Worm (Caenorhabditis elegans) whole organism, L4 larva: ENCODE results near the gene T08G2.2.

Experiments used
- F37D6.2 ChIP-seq: sonication (generic microtip); optimal IDR thresholded peaks from 2 replicates; lab custom pipeline; 2016; ENCODE audit warnings: mild to moderate bottlenecking, missing genetic modification characterization, missing compliant biosample characterization
- R02D3.7 ChIP-seq: fragments of 150-350 bp; sonication (generic microtip); optimal IDR thresholded peaks from 3 replicates; lab custom pipeline; 2014; ENCODE audit warnings: missing biosample characterization, missing genetic modification characterization
- Y48G9A.11 ChIP-seq: fragments of 200-800 bp; sonication (Bioruptor generic); IDR thresholded peaks from 2 replicates; pipeline ENCODE4 v1.3.6; 2022; ENCODE audit warnings: missing genetic modification reagents, missing genetic modification characterization, missing compliant biosample characterization
- aha-1 ChIP-seq: fragments of 150-350 bp; peaks from one replicate; lab custom pipeline; 2014; ENCODE audit warnings: missing biosample characterization, missing genetic modification characterization
- ama-1 ChIP-seq: fragments of 150-350 bp; optimal IDR thresholded peaks from 2 replicates; lab custom pipeline; 2014; ENCODE audit warnings: inconsistent platforms, mixed read lengths
- attf-4 ChIP-seq: sonication (generic microtip); optimal IDR thresholded peaks from 3 replicates; lab custom pipeline; 2017; ENCODE audit warnings: missing biosample characterization, missing genetic modification characterization
- ceh-28 ChIP-seq: fragments of 150-350 bp; optimal IDR thresholded peaks from 2 replicates; lab custom pipeline; 2014; ENCODE audit warnings: missing biosample characterization, missing genetic modification reagents, missing genetic modification characterization
- daf-16 ChIP-seq, 3 experiments: sonication (generic microtip); optimal IDR thresholded peaks; 2 replicates each; lab custom pipeline; 2016 to 2017; ENCODE audit warnings: missing genetic modification characterization in 3 of 3, missing genetic modification reagents in 3 of 3, mild to moderate bottlenecking in 2 of 3, missing compliant biosample characterization in 2 of 3, missing biosample characterization in 1 of 3, moderate library complexity in 1 of 3
- dmd-8 ChIP-seq: fragments of 200-800 bp; sonication (Bioruptor generic); IDR thresholded peaks from 2 replicates; pipeline ENCODE4 v1.3.6; 2022; ENCODE audit warnings: missing genetic modification characterization, missing compliant biosample characterization
- dve-1 ChIP-seq: sonication (generic microtip); optimal IDR thresholded peaks from 2 replicates; lab custom pipeline; 2017; ENCODE audit warnings: antibody characterized with exemption, mild to moderate bottlenecking, missing genetic modification characterization, missing compliant biosample characterization; ENCODE audit not compliant: insufficient read depth
- fos-1 ChIP-seq: fragments of 150-350 bp; optimal IDR thresholded peaks from 2 replicates; lab custom pipeline; 2014; ENCODE audit warnings: missing biosample characterization, missing genetic modification characterization
- hif-1 ChIP-seq, 2 experiments: sonication (generic microtip); optimal IDR thresholded peaks; 2 replicates each; lab custom pipeline; 2016 to 2017; ENCODE audit warnings: missing compliant biosample characterization in 2 of 2, missing genetic modification characterization in 2 of 2, missing genetic modification reagents in 2 of 2, missing genotype in 2 of 2, mild to moderate bottlenecking in 1 of 2
- hlh-11 ChIP-seq: fragments of 200-800 bp; sonication (Bioruptor generic); optimal IDR thresholded peaks from 2 replicates; lab custom pipeline; 2018; ENCODE audit warnings: mild to moderate bottlenecking, missing genetic modification characterization, missing compliant biosample characterization
- hmg-1.1 ChIP-seq: fragments of 200-800 bp; sonication (Bioruptor generic); IDR thresholded peaks from 2 replicates; pipeline ENCODE4 v1.3.6; 2022; ENCODE audit warnings: missing genetic modification reagents, missing genetic modification characterization, missing compliant biosample characterization
- lin-29 ChIP-seq: fragments of 200-800 bp; sonication (Bioruptor generic); IDR thresholded peaks from 2 replicates; pipeline ENCODE4 v1.3.6; 2022; ENCODE audit warnings: missing genetic modification reagents, missing genetic modification characterization, missing compliant biosample characterization
- lin-38 ChIP-seq: fragments of 200-800 bp; sonication (Bioruptor generic); IDR thresholded peaks from 2 replicates; pipeline ENCODE4 v1.3.6; 2022; ENCODE audit warnings: missing genetic modification reagents, missing genetic modification characterization, missing compliant biosample characterization
- lsy-2 ChIP-seq, 2 experiments: fragments of 150-350 bp in 1 of 2; sonication (generic microtip) in 1 of 2; optimal IDR thresholded peaks; 2 replicates each; lab custom pipeline; 2014 to 2017; ENCODE audit warnings: missing biosample characterization in 2 of 2, missing genetic modification characterization in 2 of 2
- mdl-1 ChIP-seq, 2 experiments: fragments of 150-350 bp in 1 of 2; sonication (generic microtip) in 1 of 2; optimal IDR thresholded peaks; 2 replicates each; lab custom pipeline; 2014 to 2017; ENCODE audit warnings: missing biosample characterization in 2 of 2, missing genetic modification characterization in 2 of 2
- mes-2 ChIP-seq: sonication (generic microtip); optimal IDR thresholded peaks from 2 replicates; lab custom pipeline; 2016; ENCODE audit warnings: missing genotype, mild to moderate bottlenecking, missing genetic modification characterization, missing compliant biosample characterization; ENCODE audit not compliant: poor library complexity, severe bottlenecking
- mxl-2 ChIP-seq: fragments of 200-800 bp; sonication (Bioruptor generic); conservative IDR thresholded peaks from 2 replicates; pipeline ENCODE4 v1.3.6; 2022; ENCODE audit warnings: missing genetic modification reagents, missing genetic modification characterization, missing compliant biosample characterization
- mxl-3 ChIP-seq: fragments of 200-800 bp; sonication (Bioruptor generic); optimal IDR thresholded peaks from 2 replicates; lab custom pipeline; 2018; ENCODE audit warnings: mild to moderate bottlenecking, missing genetic modification characterization, missing compliant biosample characterization
- nhr-102 ChIP-seq: sonication (generic microtip); optimal IDR thresholded peaks from 2 replicates; lab custom pipeline; 2016; ENCODE audit warnings: mild to moderate bottlenecking, missing genetic modification characterization, moderate library complexity, missing compliant biosample characterization
- nhr-11 ChIP-seq: fragments of 150-350 bp; optimal IDR thresholded peaks from 2 replicates; lab custom pipeline; 2014; ENCODE audit warnings: missing biosample characterization, missing genetic modification characterization
- nhr-111 ChIP-seq: fragments of 200-800 bp; sonication (Bioruptor generic); optimal IDR thresholded peaks from 2 replicates; lab custom pipeline; 2018; ENCODE audit warnings: mild to moderate bottlenecking, missing genetic modification characterization, missing compliant biosample characterization
- nhr-28 ChIP-seq: fragments of 150-350 bp; optimal IDR thresholded peaks from 2 replicates; lab custom pipeline; 2014; ENCODE audit warnings: missing biosample characterization, missing genetic modification characterization
- nhr-41 ChIP-seq: fragments of 200-800 bp; sonication (Bioruptor generic); IDR thresholded peaks from 2 replicates; pipeline ENCODE4 v1.3.6; 2022; ENCODE audit warnings: missing genetic modification reagents, missing genetic modification characterization, missing compliant biosample characterization
- nhr-42 ChIP-seq: fragments of 200-800 bp; sonication (Bioruptor generic); IDR thresholded peaks from 2 replicates; pipeline ENCODE4 v1.3.6; 2022; ENCODE audit warnings: missing genetic modification characterization, missing compliant biosample characterization
- pha-4 ChIP-seq, 2 experiments: fragments of 150-350 bp in 1 of 2; fragments of 200-800 bp in 1 of 2; sonication (Bioruptor generic) in 1 of 2; IDR thresholded peaks in 1 of 2; optimal IDR thresholded peaks in 1 of 2; 2 replicates each; pipeline versions ENCODE4 v1.3.6 to Lab custom; 2014 to 2022; ENCODE audit warnings: missing genetic modification characterization in 2 of 2, missing genetic modification reagents in 2 of 2, missing biosample characterization in 1 of 2, missing compliant biosample characterization in 1 of 2
- php-3 ChIP-seq: fragments of 200-800 bp; sonication (Bioruptor generic); IDR thresholded peaks from 2 replicates; pipeline ENCODE4 v1.3.6; 2022; ENCODE audit warnings: missing genetic modification reagents, missing genetic modification characterization, missing compliant biosample characterization
- pqm-1 ChIP-seq: sonication (generic microtip); optimal IDR thresholded peaks from 2 replicates; lab custom pipeline; 2017; ENCODE audit warnings: missing biosample characterization, missing genetic modification characterization
- set-16 ChIP-seq: fragments of 200-800 bp; sonication (Bioruptor generic); IDR thresholded peaks from 2 replicates; pipeline ENCODE4 v1.3.6; 2022; ENCODE audit warnings: missing genetic modification reagents, missing genetic modification characterization, missing compliant biosample characterization
- skn-1 ChIP-seq: fragments of 150-350 bp; optimal IDR thresholded peaks from 2 replicates; lab custom pipeline; 2014; ENCODE audit warnings: missing biosample characterization, missing genetic modification characterization
- unc-130 ChIP-seq: sonication (generic microtip); optimal IDR thresholded peaks from 2 replicates; lab custom pipeline; 2016; ENCODE audit warnings: missing genetic modification reagents, missing genetic modification characterization, missing compliant biosample characterization
- unc-62 ChIP-seq, 3 experiments: fragments of 150-350 bp in 1 of 3; sonication (generic microtip); optimal IDR thresholded peaks in 2 of 3; peaks in 1 of 3; 1 replicate in 1 of 3; 2 replicates in 2 of 3; lab custom pipeline; 2014 to 2017; ENCODE audit warnings: missing biosample characterization in 3 of 3, missing genetic modification characterization in 3 of 3, missing genetic modification reagents in 3 of 3, missing genotype in 1 of 3
- vab-7 ChIP-seq: fragments of 200-800 bp; sonication (Bioruptor generic); IDR thresholded peaks from 2 replicates; pipeline ENCODE4 v1.3.6; 2022; ENCODE audit warnings: missing genetic modification reagents, missing genetic modification characterization, missing compliant biosample characterization
- zag-1 ChIP-seq: fragments of 150-350 bp; optimal IDR thresholded peaks from 2 replicates; lab custom pipeline; 2014; ENCODE audit warnings: missing biosample characterization, missing genetic modification characterization
- zip-11 ChIP-seq: fragments of 200-800 bp; sonication (Bioruptor generic); IDR thresholded peaks from 2 replicates; pipeline ENCODE4 v1.3.6; 2022; ENCODE audit warnings: missing genetic modification characterization, missing compliant biosample characterization
- zip-2 ChIP-seq: fragments of 150-350 bp; optimal IDR thresholded peaks from 2 replicates; lab custom pipeline; 2014; ENCODE audit warnings: missing biosample characterization, missing genetic modification characterization
- ztf-7 ChIP-seq: fragments of 150-350 bp; optimal IDR thresholded peaks from 2 replicates; lab custom pipeline; 2014; ENCODE audit warnings: missing biosample characterization, missing genetic modification characterization

T08G2.2 gene

ce11 chrX:17230108-17230507, 20.9 kb upstream of the T08G2.2 start, which contains the start of gene T25G12.6:
Gene T25G12.6 (minus strand): TSS chrX:17230208.
- TF ChIP-seq lsy-2 (tag; optimal IDR thresholded peaks at IDR 0.05; lab: Kevin White, UChicago) (no peak), aha-1 (tag; lab: Kevin White, UChicago) (peak; percentile 0), nhr-11 (no peak), Y48G9A.11 (no peak)

ce11 chrX:17227376-17227775, 18.2 kb upstream of the T08G2.2 start:
- no peak for TF ChIP-seq dmd-8 (GFP tag; lab: Robert Waterston, UW)
- TF ChIP-seq aha-1 (tag; lab: Kevin White, UChicago): peak; percentile 6
- peak in 1 of 2 experiments; percentile 97 for TF ChIP-seq unc-62 (GFP tag; optimal IDR thresholded peaks at IDR 0.05 in 1 of 2; lab: Kevin White, UChicago)
- no peak for TF ChIP-seq unc-62 (tag; optimal IDR thresholded peaks at IDR 0.05; lab: Kevin White, UChicago)

ce11 chrX:17221873-17222525, 12.8 kb upstream of the T08G2.2 start, which contains the start of gene rab-6.2:
Gene rab-6.2 (plus strand): TSS chrX:17222475.
- TF ChIP-seq set-16 (GFP tag; lab: Robert Waterston, UW): peak; percentile 26; the same call in 1 of the 2 replicates
- peak; percentile 48 for TF ChIP-seq mes-2 (tag; lab: Kevin White, UChicago)
- no peak for TF ChIP-seq fos-1 (tag; lab: Kevin White, UChicago)
- no peak for TF ChIP-seq ztf-7
- no peak for TF ChIP-seq nhr-41 (GFP tag; lab: Robert Waterston, UW)
- peak; percentile 28; the same call in 1 of the 2 replicates for TF ChIP-seq hmg-1.1
- no peak for TF ChIP-seq zag-1 (tag; lab: Kevin White, UChicago)
- peak; percentile 17 for TF ChIP-seq mxl-3
- no peak for TF ChIP-seq unc-62 (GFP tag; optimal IDR thresholded peaks at IDR 0.05 in 1 of 2; lab: Kevin White, UChicago)
- no peak for TF ChIP-seq unc-62 (tag; optimal IDR thresholded peaks at IDR 0.05; lab: Kevin White, UChicago)
- no peak for TF ChIP-seq dmd-8 (GFP tag; lab: Robert Waterston, UW)
- no peak for TF ChIP-seq skn-1
- TF ChIP-seq R02D3.7 (tag; lab: Kevin White, UChicago): peak; percentile 19
- TF ChIP-seq lin-38 (GFP tag; lab: Robert Waterston, UW): no peak
- TF ChIP-seq nhr-42 (GFP tag; lab: Robert Waterston, UW): no peak
- TF ChIP-seq mxl-2 (GFP tag; lab: Robert Waterston, UW): no peak
- TF ChIP-seq hlh-11 (tag; lab: Kevin White, UChicago): peak; percentile 24
- no peak for TF ChIP-seq pha-4 (GFP tag; IDR thresholded peaks at IDR 0.05; lab: Robert Waterston, UW)
- TF ChIP-seq pha-4 (tag; optimal IDR thresholded peaks at IDR 0.05; lab: Kevin White, UChicago): no peak
- TF ChIP-seq, all 104 proteins: peak for 6

- peak; percentile 37 for TF ChIP-seq mes-2 (tag; lab: Kevin White, UChicago)
- peak; percentile 44 for TF ChIP-seq ceh-28 (tag; lab: Kevin White, UChicago)
- TF ChIP-seq zip-11 (GFP tag; lab: Robert Waterston, UW): no peak
- TF ChIP-seq attf-4: no peak
- TF ChIP-seq daf-16 (GFP tag; optimal IDR thresholded peaks at IDR 0.05; lab: Kevin White, UChicago): peak in 1 of 2 experiments; percentile 21
- peak; percentile 87 for TF ChIP-seq daf-16 (tag; optimal IDR thresholded peaks at IDR 0.05; lab: Kevin White, UChicago)
- no peak for TF ChIP-seq lin-29
- TF ChIP-seq unc-130: no peak
- TF ChIP-seq nhr-102 (tag; lab: Kevin White, UChicago): no peak
- peak in 1 of 2 experiments; percentile 62 for TF ChIP-seq mdl-1 (tag; optimal IDR thresholded peaks at IDR 0.05; lab: Kevin White, UChicago)
- TF ChIP-seq hif-1 (tag; optimal IDR thresholded peaks at IDR 0.05; lab: Kevin White, UChicago): no peak
- no peak for TF ChIP-seq nhr-111 (GFP tag; lab: Kevin White, UChicago)
- TF ChIP-seq pqm-1 (tag; lab: Kevin White, UChicago): peak; percentile 29
- TF ChIP-seq F37D6.2 (tag; lab: Kevin White, UChicago): no peak
- peak; percentile 57 for TF ChIP-seq mxl-3
- TF ChIP-seq hlh-11 (tag; lab: Kevin White, UChicago): peak; percentile 69
- TF ChIP-seq ama-1 (lab: Kevin White, UChicago): no peak
- TF ChIP-seq zip-2 (tag; lab: Kevin White, UChicago): no peak
- TF ChIP-seq nhr-28 (tag; lab: Kevin White, UChicago): peak; percentile 73
- TF ChIP-seq dve-1 (tag; lab: Kevin White, UChicago): peak; percentile 66
- TF ChIP-seq php-3 (GFP tag; lab: Robert Waterston, UW): no peak
- TF ChIP-seq vab-7 (GFP tag; lab: Robert Waterston, UW): no peak
- TF ChIP-seq, all 104 proteins: peak for 9
Observed at ce11 chrX:17217050-17217813, 8.1 kb upstream of the T08G2.2 start, which contains the start of gene acdh-7. Gene acdh-7 (minus strand): TSS chrX:17217105.
